Worm (Caenorhabditis elegans) whole organism, young adult: ENCODE measurements around the gene B0034.7.

ENCODE experiments used
- D2030.7 ChIP-seq: fragments of 200-800 bp; sonication (Bioruptor generic); IDR thresholded peaks from 2 replicates; pipeline ENCODE4 v1.3.6; 2022; ENCODE audit warnings: missing genetic modification reagents, missing genetic modification characterization, missing compliant biosample characterization
- F33H1.4 ChIP-seq: fragments of 200-800 bp; sonication (Bioruptor generic); IDR thresholded peaks from 2 replicates; pipeline ENCODE4 v1.3.6; 2022; ENCODE audit warnings: missing genetic modification reagents, missing genetic modification characterization, missing compliant biosample characterization
- F37B4.10 ChIP-seq: fragments of 200-800 bp; sonication (Bioruptor generic); IDR thresholded peaks from 2 replicates; pipeline ENCODE4 v1.3.6; 2022; ENCODE audit warnings: missing genetic modification characterization, missing compliant biosample characterization
- K11D2.4 ChIP-seq: fragments of 200-800 bp; sonication (Bioruptor generic); IDR thresholded peaks from 2 replicates; pipeline ENCODE4 v1.3.6; 2022; ENCODE audit warnings: missing genetic modification reagents, missing genetic modification characterization, missing compliant biosample characterization
- K12H6.12 ChIP-seq: fragments of 200-800 bp; sonication (Bioruptor generic); optimal IDR thresholded peaks from 2 replicates; lab custom pipeline; 2018; ENCODE audit warnings: mild to moderate bottlenecking, missing genetic modification characterization, missing compliant biosample characterization
- Y53G8AR.9 ChIP-seq: fragments of 200-800 bp; sonication (Bioruptor generic); conservative IDR thresholded peaks from 2 replicates; pipeline ENCODE4 v1.3.6; 2022; ENCODE audit warnings: missing genetic modification reagents, missing genetic modification characterization, missing compliant biosample characterization
- Y56A3A.18 ChIP-seq: fragments of 200-800 bp; sonication (Bioruptor generic); IDR thresholded peaks from 2 replicates; pipeline ENCODE4 v1.3.6; 2022; ENCODE audit warnings: missing genetic modification reagents, missing genetic modification characterization, missing compliant biosample characterization
- Y67H2A.10 ChIP-seq: fragments of 200-800 bp; sonication (Bioruptor generic); conservative IDR thresholded peaks from 2 replicates; pipeline ENCODE4 v1.3.6; 2022; ENCODE audit warnings: missing genetic modification reagents, missing genetic modification characterization, missing compliant biosample characterization
- akir-1 ChIP-seq: fragments of 200-800 bp; sonication (Bioruptor generic); optimal IDR thresholded peaks from 2 replicates; lab custom pipeline; 2018; ENCODE audit warnings: mild to moderate bottlenecking, missing genetic modification characterization, moderate library complexity, missing compliant biosample characterization
- ccch-3 ChIP-seq: fragments of 200-800 bp; sonication (Bioruptor generic); optimal IDR thresholded peaks from 2 replicates; lab custom pipeline; 2018; ENCODE audit warnings: mild to moderate bottlenecking, missing genetic modification characterization, missing compliant biosample characterization
- cebp-1 ChIP-seq, 2 experiments: fragments of 200-800 bp in 1 of 2; sonication (Bioruptor generic) in 1 of 2; sonication (generic microtip) in 1 of 2; IDR thresholded peaks in 1 of 2; optimal IDR thresholded peaks in 1 of 2; 2 replicates each; pipeline versions ENCODE4 v1.3.6 to Lab custom; 2017 to 2022; ENCODE audit warnings: missing compliant biosample characterization in 2 of 2, missing genetic modification characterization in 2 of 2, mild to moderate bottlenecking in 1 of 2, missing genetic modification reagents in 1 of 2, moderate library complexity in 1 of 2
- cebp-2 ChIP-seq: fragments of 200-800 bp; sonication (Bioruptor generic); IDR thresholded peaks from 2 replicates; pipeline ENCODE4 v1.3.6; 2022; ENCODE audit warnings: missing genetic modification characterization, missing compliant biosample characterization
- chd-7 ChIP-seq: sonication (generic microtip); optimal IDR thresholded peaks from 2 replicates; lab custom pipeline; 2016; ENCODE audit warnings: mild to moderate bottlenecking, missing genetic modification characterization, moderate library complexity, missing compliant biosample characterization
- dpff-1 ChIP-seq: sonication (generic microtip); optimal IDR thresholded peaks from 2 replicates; lab custom pipeline; 2017; ENCODE audit warnings: mild to moderate bottlenecking, missing genetic modification characterization, missing compliant biosample characterization
- egrh-3 ChIP-seq: fragments of 200-800 bp; sonication (Bioruptor generic); IDR thresholded peaks from 2 replicates; pipeline ENCODE4 v1.3.6; 2022; ENCODE audit warnings: missing genetic modification reagents, missing genetic modification characterization, missing compliant biosample characterization
- ets-4 ChIP-seq: fragments of 200-800 bp; sonication (Bioruptor generic); optimal IDR thresholded peaks from 2 replicates; lab custom pipeline; 2018; ENCODE audit warnings: mild to moderate bottlenecking, missing genetic modification characterization, missing compliant biosample characterization
- fkh-3 ChIP-seq: sonication (generic microtip); optimal IDR thresholded peaks from 2 replicates; lab custom pipeline; 2016; ENCODE audit warnings: mild to moderate bottlenecking, missing genetic modification characterization, missing compliant biosample characterization
- him-1 ChIP-seq: sonication (generic microtip); optimal IDR thresholded peaks from 2 replicates; lab custom pipeline; 2016; ENCODE audit warnings: missing genotype, missing genetic modification reagents, missing genetic modification characterization, missing compliant biosample characterization
- hmg-1.2 ChIP-seq: fragments of 200-800 bp; sonication (Bioruptor generic); IDR thresholded peaks from 2 replicates; pipeline ENCODE4 v1.3.6; 2022; ENCODE audit warnings: missing genetic modification reagents, missing genetic modification characterization, missing compliant biosample characterization
- hmg-20 ChIP-seq: fragments of 200-800 bp; sonication (Bioruptor generic); IDR thresholded peaks from 2 replicates; pipeline ENCODE4 v1.3.6; 2022; ENCODE audit warnings: missing genetic modification reagents, missing genetic modification characterization, missing compliant biosample characterization
- hsf-1 ChIP-seq: fragments of 200-800 bp; sonication (Bioruptor generic); IDR thresholded peaks from 2 replicates; pipeline ENCODE4 v1.3.6; 2022; ENCODE audit warnings: missing genetic modification reagents, missing genetic modification characterization, missing compliant biosample characterization
- lsl-1 ChIP-seq: fragments of 200-800 bp; sonication (Bioruptor generic); optimal IDR thresholded peaks from 2 replicates; lab custom pipeline; 2018; ENCODE audit warnings: mild to moderate bottlenecking, missing genetic modification characterization, moderate library complexity, missing compliant biosample characterization
- lsy-27 ChIP-seq: sonication (generic microtip); optimal IDR thresholded peaks from 2 replicates; lab custom pipeline; 2017; ENCODE audit warnings: missing genetic modification characterization, mild to moderate bottlenecking, missing compliant biosample characterization, antibody characterized with exemption, missing genotype, borderline replicate concordance; ENCODE audit not compliant: insufficient read depth
- madf-3 ChIP-seq: fragments of 200-800 bp; sonication (Bioruptor generic); IDR thresholded peaks from 2 replicates; pipeline ENCODE4 v1.3.6; 2022; ENCODE audit warnings: missing genetic modification reagents, missing genetic modification characterization, missing compliant biosample characterization
- madf-6 ChIP-seq: fragments of 200-800 bp; sonication (Bioruptor generic); IDR thresholded peaks from 2 replicates; pipeline ENCODE4 v1.3.6; 2022; ENCODE audit warnings: missing genetic modification reagents, missing genetic modification characterization, missing compliant biosample characterization
- mel-28 ChIP-seq: sonication (generic microtip); optimal IDR thresholded peaks from 2 replicates; lab custom pipeline; 2016; ENCODE audit warnings: borderline replicate concordance, mild to moderate bottlenecking, missing genetic modification characterization, missing compliant biosample characterization
- mes-4 ChIP-seq: sonication (generic microtip); optimal IDR thresholded peaks from 2 replicates; lab custom pipeline; 2016; ENCODE audit warnings: missing genotype, missing genetic modification characterization, missing compliant biosample characterization
- mxl-1 ChIP-seq: sonication (generic microtip); optimal IDR thresholded peaks from 2 replicates; lab custom pipeline; 2016; ENCODE audit warnings: missing genetic modification characterization, missing compliant biosample characterization
- nfyb-1 ChIP-seq: fragments of 200-800 bp; sonication (Bioruptor generic); IDR thresholded peaks from 2 replicates; pipeline ENCODE4 v1.3.6; 2022; ENCODE audit warnings: missing genetic modification reagents, missing genetic modification characterization, missing compliant biosample characterization
- nhr-80 ChIP-seq: sonication (generic microtip); optimal IDR thresholded peaks from 2 replicates; lab custom pipeline; 2016; ENCODE audit warnings: missing genetic modification characterization, missing compliant biosample characterization
- nhr-90 ChIP-seq: sonication (generic microtip); optimal IDR thresholded peaks from 2 replicates; lab custom pipeline; 2016; ENCODE audit warnings: missing genotype, mild to moderate bottlenecking, missing genetic modification characterization, missing compliant biosample characterization
- pbrm-1 ChIP-seq: fragments of 200-800 bp; sonication (Bioruptor generic); IDR thresholded peaks from 2 replicates; pipeline ENCODE4 v1.3.6; 2022; ENCODE audit warnings: missing genetic modification reagents, missing genetic modification characterization, missing compliant biosample characterization
- rec-8 ChIP-seq, 2 experiments: sonication (generic microtip); optimal IDR thresholded peaks; 2 replicates each; lab custom pipeline; 2016; ENCODE audit warnings: mild to moderate bottlenecking in 2 of 2, missing genetic modification characterization in 2 of 2, missing genetic modification reagents in 2 of 2, missing genotype in 2 of 2, missing biosample characterization in 1 of 2, missing compliant biosample characterization in 1 of 2, moderate library complexity in 1 of 2
- xnd-1 ChIP-seq: sonication (generic microtip); optimal IDR thresholded peaks from 2 replicates; lab custom pipeline; 2016; ENCODE audit warnings: missing genotype, missing genetic modification reagents, missing genetic modification characterization, missing compliant biosample characterization
- zfh-2 ChIP-seq: fragments of 200-800 bp; sonication (Bioruptor generic); conservative IDR thresholded peaks from 2 replicates; pipeline ENCODE4 v1.3.6; 2022; ENCODE audit warnings: missing genetic modification reagents, missing genetic modification characterization, missing compliant biosample characterization

Gene B0034.7

ce11 chrII:5948681-5949080 lies 12.7 kb upstream of the B0034.7 start (continued):
- TF ChIP-seq nhr-80 (tag; lab: Kevin White, UChicago) (no peak), fkh-3 (no peak), madf-6 (GFP tag; lab: Robert Waterston, UW) (no peak), nfyb-1 (no peak), pbrm-1 (GFP tag; lab: Robert Waterston, UW) (no peak), cebp-1 (GFP tag; IDR thresholded peaks at IDR 0.05; lab: Robert Waterston, UW) (no peak), cebp-1 (tag; optimal IDR thresholded peaks at IDR 0.05; lab: Kevin White, UChicago) (peak; percentile 27), ccch-3 (GFP tag; lab: Kevin White, UChicago) (no peak), D2030.7 (no peak), lsy-27 (tag; lab: Kevin White, UChicago) (no peak), Y53G8AR.9 (GFP tag; lab: Robert Waterston, UW) (no peak)

ce11 chrII:5950657-5951056 lies 10.8 kb upstream of the B0034.7 start:
- TF ChIP-seq zfh-2, result peak; percentile 50; the same call in 1 of the 2 replicates
- TF ChIP-seq lsl-1 (GFP tag; lab: Kevin White, UChicago), result no peak
- TF ChIP-seq chd-7 (tag; lab: Kevin White, UChicago), result no peak

- no peak for TF ChIP-seq cebp-1 (GFP tag; IDR thresholded peaks at IDR 0.05; lab: Robert Waterston, UW)
- TF ChIP-seq cebp-1 (tag; optimal IDR thresholded peaks at IDR 0.05; lab: Kevin White, UChicago), result no peak
- no peak for TF ChIP-seq ets-4 (GFP tag; lab: Kevin White, UChicago)
- TF ChIP-seq F33H1.4 (GFP tag; lab: Robert Waterston, UW), result no peak
- no peak for TF ChIP-seq akir-1
- TF ChIP-seq K11D2.4, result no peak
- TF ChIP-seq egrh-3, result no peak
- no peak for TF ChIP-seq him-1
- no peak for TF ChIP-seq xnd-1 (tag; lab: Kevin White, UChicago)
- no peak for TF ChIP-seq mes-4 (tag; lab: Kevin White, UChicago)
- no peak for TF ChIP-seq nhr-90 (tag; lab: Kevin White, UChicago)
- no peak for TF ChIP-seq K12H6.12 (tag; lab: Kevin White, UChicago)
- TF ChIP-seq madf-3 (GFP tag; lab: Robert Waterston, UW), result no peak
These were observed 9.7 kb upstream of the B0034.7 start for ce11 chrII:5951745-5952144.

- TF ChIP-seq dpff-1 (tag; lab: Kevin White, UChicago) (no peak), hsf-1 (no peak), hmg-1.2 (no peak), hmg-20 (no peak), F37B4.10 (no peak), cebp-2 (GFP tag; lab: Robert Waterston, UW) (no peak), rec-8 (tag; optimal IDR thresholded peaks at IDR 0.05; lab: Kevin White, UChicago) (no peak), mxl-1 (tag; lab: Kevin White, UChicago) (no peak), Y67H2A.10 (GFP tag; lab: Robert Waterston, UW) (no peak), Y56A3A.18 (no peak), mel-28 (tag; lab: Kevin White, UChicago) (no peak)
These were observed 9.2 kb upstream of the B0034.7 start for ce11 chrII:5952214-5952613.
